Worm (Caenorhabditis elegans): ENCODE results near the gene Y110A2AL.10.

DNA sequence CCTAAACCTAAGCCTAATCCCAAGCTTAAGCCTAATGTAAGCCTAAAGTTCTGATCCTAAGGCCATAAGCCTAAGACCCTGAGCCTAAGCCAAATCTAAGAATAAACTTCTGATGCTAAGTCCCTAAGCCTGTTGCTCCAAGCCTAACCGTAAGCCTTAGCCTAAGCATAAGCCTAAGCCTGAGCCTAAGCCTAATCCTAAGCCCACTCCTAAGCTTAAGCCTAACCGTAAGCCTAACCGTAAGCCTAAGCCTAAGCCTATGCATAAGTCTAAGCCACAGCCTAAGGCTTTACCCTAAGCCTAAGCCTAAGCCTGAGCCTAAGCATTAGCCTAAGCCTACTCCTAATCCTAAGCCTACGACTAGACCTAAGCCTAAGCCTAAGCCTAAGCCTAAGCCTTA is 12.4 kb downstream of the Y110A2AL.10 start:
- TF ChIP-seq him-1 (tag; optimal IDR thresholded peaks at IDR 0.05) = no peak
- TF ChIP-seq dao-5 (tag; optimal IDR thresholded peaks at IDR 0.05) = no peak

Data from whole organism, L4/young adult.